Worm (Caenorhabditis elegans) whole organism, L1 larva: ENCODE measurements around the gene R12B2.13.

Experiments used
- aly-2 ChIP-seq: fragments of 150-350 bp; optimal IDR thresholded peaks from 2 replicates; lab custom pipeline; 2014; ENCODE audit warnings: missing biosample characterization, missing genetic modification characterization
- ceh-82 ChIP-seq, 3 experiments: fragments of 150-350 bp in 1 of 3; sonication (generic microtip) in 2 of 3; optimal IDR thresholded peaks; 2 replicates each; lab custom pipeline; 2014 to 2017; ENCODE audit warnings: missing biosample characterization in 3 of 3, missing genetic modification characterization in 3 of 3
- ets-5 ChIP-seq: fragments of 200-800 bp; sonication (Bioruptor generic); IDR thresholded peaks from 2 replicates; pipeline ENCODE4 v1.3.6; 2022; ENCODE audit warnings: missing genetic modification characterization, missing compliant biosample characterization
- lir-3 ChIP-seq: sonication (generic microtip); optimal IDR thresholded peaks from 2 replicates; lab custom pipeline; 2016; ENCODE audit warnings: mild to moderate bottlenecking, missing genetic modification characterization, moderate library complexity, missing compliant biosample characterization; ENCODE audit not compliant: poor library complexity
- mab-9 ChIP-seq: fragments of 200-800 bp; sonication (Bioruptor generic); IDR thresholded peaks from 2 replicates; pipeline ENCODE4 v1.3.6; 2022; ENCODE audit warnings: missing genetic modification reagents, missing genetic modification characterization, missing compliant biosample characterization
- pax-3 ChIP-seq: fragments of 200-800 bp; sonication (Bioruptor generic); optimal IDR thresholded peaks from 2 replicates; lab custom pipeline; 2018; ENCODE audit warnings: mild to moderate bottlenecking, missing genetic modification characterization, moderate library complexity, missing compliant biosample characterization

DNA sequence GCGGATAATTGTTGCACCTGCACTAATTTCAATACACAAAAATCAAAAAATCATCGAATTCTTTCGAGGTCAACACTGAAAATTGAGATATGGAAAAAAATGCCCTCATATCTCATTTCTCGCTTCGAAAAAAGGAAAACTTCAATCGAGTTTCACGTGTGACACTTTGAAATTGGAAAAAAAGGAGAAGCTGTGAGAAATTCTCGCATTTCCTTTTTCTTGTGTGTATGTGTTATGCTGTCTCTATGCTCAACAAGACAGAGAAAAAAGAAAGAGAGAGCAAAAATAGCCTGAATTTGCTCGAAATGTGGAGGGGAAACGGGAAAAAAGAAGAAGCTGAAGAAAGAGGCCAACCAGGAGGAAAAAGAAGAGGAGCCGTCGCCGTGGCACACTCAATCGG is 13.1 kb upstream of the R12B2.13 start:
- no peak for TF ChIP-seq ets-5 (GFP tag; lab: Robert Waterston, UW)
- TF ChIP-seq mab-9 (GFP tag; lab: Robert Waterston, UW) = no peak
- no peak for TF ChIP-seq pax-3 (tag; lab: Kevin White, UChicago)
- no peak for TF ChIP-seq lir-3 (tag; lab: Kevin White, UChicago)
- TF ChIP-seq aly-2 (tag; lab: Kevin White, UChicago) = no peak
- peak in 1 of 3 experiments; percentile 38 for TF ChIP-seq ceh-82 (tag; optimal IDR thresholded peaks at IDR 0.05; lab: Kevin White, UChicago)
